Worm (Caenorhabditis elegans): ENCODE results near the gene grl-3.

DNA sequence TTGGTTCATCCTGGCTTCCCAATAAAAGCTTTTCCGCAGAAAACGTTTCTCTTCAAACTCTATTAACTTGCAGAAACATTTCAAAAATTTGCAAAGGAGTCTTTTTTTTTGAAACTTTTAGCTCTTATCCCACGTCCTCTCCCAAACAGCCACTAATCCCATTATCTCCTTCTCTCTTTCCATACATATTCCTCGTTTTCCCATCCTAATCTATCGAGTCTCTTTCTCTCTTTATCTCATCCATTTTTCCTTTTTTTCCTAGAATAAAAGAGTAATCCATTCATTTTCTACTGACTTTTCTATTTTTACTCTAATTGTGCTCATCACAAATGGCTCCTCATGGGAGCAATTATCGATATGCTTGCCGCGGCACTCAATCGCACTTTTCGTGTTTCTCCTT is 17.4 kb downstream of the grl-3 start:
- TF ChIP-seq pha-4 (tag; optimal IDR thresholded peaks at IDR 0.05) (no peak), unc-39 (tag; optimal IDR thresholded peaks at IDR 0.05) (no peak), nhr-237 (tag; optimal IDR thresholded peaks at IDR 0.05) (no peak), ceh-43 (GFP tag; optimal IDR thresholded peaks at IDR 0.05) (no peak), blmp-1 (tag; optimal IDR thresholded peaks at IDR 0.05) (no peak), nhr-2 (tag; optimal IDR thresholded peaks at IDR 0.05) (no peak), lin-13 (tag; optimal IDR thresholded peaks at IDR 0.05) (no peak)
